Worm (Caenorhabditis elegans): ENCODE results near the gene ubxn-3.
A peak's percentile ranks its signal among the peaks of the same experiment; 100 is the strongest.

The ubxn-3 gene

ce11 chrII:221212-221611 is 745 bp upstream of the ubxn-3 start:
- TF ChIP-seq sma-9 (GFP tag; optimal IDR thresholded peaks at IDR 0.05): no peak
- no peak for TF ChIP-seq sma-9 (tag; optimal IDR thresholded peaks at IDR 0.05)
- TF ChIP-seq alr-1 (tag; optimal IDR thresholded peaks at IDR 0.05): no peak
- TF ChIP-seq nhr-25 (tag; optimal IDR thresholded peaks at IDR 0.05): peak; percentile 92
- peak; percentile 54 for TF ChIP-seq ztf-4 (tag; optimal IDR thresholded peaks at IDR 0.05)
- peak; percentile 69 for TF ChIP-seq egl-27 (tag; optimal IDR thresholded peaks at IDR 0.05)
- TF ChIP-seq ceh-82 (tag; optimal IDR thresholded peaks at IDR 0.05): no peak
- peak; percentile 78 for TF ChIP-seq fos-1 (tag; optimal IDR thresholded peaks at IDR 0.05)
- TF ChIP-seq lin-39 (tag; optimal IDR thresholded peaks at IDR 0.05): peak; percentile 41
- no peak for TF ChIP-seq aly-2 (tag; optimal IDR thresholded peaks at IDR 0.05)
- peak; percentile 69 for TF ChIP-seq nhr-21 (tag; optimal IDR thresholded peaks at IDR 0.05)
- peak; percentile 60 for TF ChIP-seq gmeb-1 (tag; optimal IDR thresholded peaks at IDR 0.05)
- peak; percentile 54 to 89 for TF ChIP-seq mdl-1 (tag; optimal IDR thresholded peaks at IDR 0.05)
- TF ChIP-seq snpc-4 (tag; optimal IDR thresholded peaks at IDR 0.05): peak; percentile 15
- no peak for TF ChIP-seq mbf-1 (tag; optimal IDR thresholded peaks at IDR 0.05)
- TF ChIP-seq mab-5 (tag; optimal IDR thresholded peaks at IDR 0.05): peak; percentile 75
- no peak for TF ChIP-seq nhr-77 (tag; optimal IDR thresholded peaks at IDR 0.05)
- TF ChIP-seq R02D3.7 (tag; optimal IDR thresholded peaks at IDR 0.05): no peak
- peak; percentile 81 for TF ChIP-seq unc-55 (GFP tag; optimal IDR thresholded peaks at IDR 0.05)
- no peak for TF ChIP-seq elt-3 (tag; optimal IDR thresholded peaks at IDR 0.05)
- TF ChIP-seq lsy-2 (tag; optimal IDR thresholded peaks at IDR 0.05): peak in 1 of 2 experiments; percentile 75
- peak; percentile 53 for TF ChIP-seq nhr-6 (tag; optimal IDR thresholded peaks at IDR 0.05)
- TF ChIP-seq unc-62 (GFP tag; optimal IDR thresholded peaks at IDR 0.05): peak; percentile 68
- no peak for TF ChIP-seq ZK546.5 (tag; optimal IDR thresholded peaks at IDR 0.05)
- TF ChIP-seq nhr-10 (tag; optimal IDR thresholded peaks at IDR 0.05): peak; percentile 4
- TF ChIP-seq blmp-1 (tag; optimal IDR thresholded peaks at IDR 0.05; ENCODE audit: insufficient read depth): peak; percentile 38
- no peak for TF ChIP-seq lin-11 (tag; optimal IDR thresholded peaks at IDR 0.05)
- TF ChIP-seq sem-4 (tag; optimal IDR thresholded peaks at IDR 0.05): peak; percentile 64
- TF ChIP-seq nhr-129 (tag; optimal IDR thresholded peaks at IDR 0.05): peak; percentile 89
- no peak for TF ChIP-seq ama-1 (optimal IDR thresholded peaks at IDR 0.05)
- peak; percentile 58 for TF ChIP-seq Y55F3AM.14 (GFP tag; optimal IDR thresholded peaks at IDR 0.05)
- TF ChIP-seq lin-13 (GFP tag; optimal IDR thresholded peaks at IDR 0.05): peak; percentile 63
- TF ChIP-seq ceh-16 (tag; optimal IDR thresholded peaks at IDR 0.05): peak; percentile 11
- TF ChIP-seq nhr-23 (tag; optimal IDR thresholded peaks at IDR 0.05): no peak
- TF ChIP-seq zag-1 (tag; optimal IDR thresholded peaks at IDR 0.05): peak; percentile 62
- no peak for TF ChIP-seq ztf-11 (tag; optimal IDR thresholded peaks at IDR 0.05)
- TF ChIP-seq nhr-12 (tag; optimal IDR thresholded peaks at IDR 0.05): no peak
- no peak for TF ChIP-seq skn-1 (tag; optimal IDR thresholded peaks at IDR 0.05)
- TF ChIP-seq elt-1 (tag; optimal IDR thresholded peaks at IDR 0.05): no peak
- peak; percentile 87 for TF ChIP-seq F13H6.1 (tag; optimal IDR thresholded peaks at IDR 0.05)
- TF ChIP-seq sma-3 (GFP tag; optimal IDR thresholded peaks at IDR 0.05): peak; percentile 75
- TF ChIP-seq crh-2 (tag; optimal IDR thresholded peaks at IDR 0.05): peak; percentile 76
- TF ChIP-seq C34F6.9 (tag; optimal IDR thresholded peaks at IDR 0.05): peak; percentile 90
- no peak for TF ChIP-seq nhr-11 (tag; optimal IDR thresholded peaks at IDR 0.05)
- no peak for TF ChIP-seq peb-1 (tag; optimal IDR thresholded peaks at IDR 0.05)

DNA sequence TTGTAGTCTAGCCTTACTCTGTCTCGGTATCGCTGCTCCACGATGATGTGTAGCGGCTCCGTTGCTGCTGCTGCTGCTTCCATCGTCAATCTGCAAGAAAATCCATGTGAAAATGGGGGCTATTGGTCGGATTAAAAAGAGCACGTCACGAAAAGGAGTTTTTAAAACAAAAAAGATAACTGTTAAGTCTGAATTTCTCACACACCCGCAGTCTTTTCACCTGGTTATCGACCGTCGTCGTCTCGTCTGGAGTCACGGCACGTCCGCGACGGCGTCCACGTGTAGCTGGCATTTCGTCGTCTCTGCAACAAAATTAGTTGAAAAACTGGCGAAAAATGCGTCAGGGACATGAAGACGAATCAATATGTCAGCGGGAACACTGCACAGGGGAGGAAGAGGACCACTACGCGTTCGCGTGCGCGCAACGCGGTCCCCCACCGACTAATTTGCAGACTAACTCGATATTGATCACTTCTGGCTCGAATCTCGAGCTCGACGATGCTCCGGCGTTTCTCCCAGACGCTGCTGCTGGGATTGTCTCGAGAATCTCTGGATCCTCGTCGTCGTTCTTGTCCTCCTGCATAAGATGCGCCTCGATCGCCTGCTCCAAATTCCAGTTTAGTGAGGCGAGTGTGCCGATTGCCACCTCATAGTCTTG is 492 bp downstream of the ubxn-3 start:
- TF ChIP-seq lin-13 (GFP tag; optimal IDR thresholded peaks at IDR 0.05) (no peak), Y55F3AM.14 (GFP tag; optimal IDR thresholded peaks at IDR 0.05) (peak; percentile 4), ztf-1 (GFP tag; conservative IDR thresholded peaks at IDR 0.05) (0 out of 2 replicates have a peak, but pooled peaks have one; percentile 40)
